Worm (Caenorhabditis elegans) whole organism, mixed stage, embryonic: ENCODE data around the gene F47B10.4.
A peak's percentile ranks its signal among the peaks of the same experiment; 100 is the strongest.

ENCODE experiments used
- blmp-1 ChIP-seq: fragments of 150-350 bp; optimal IDR thresholded peaks from 2 replicates; lab custom pipeline; 2014; ENCODE audit warnings: missing biosample characterization, missing genetic modification characterization
- ceh-39 ChIP-seq: fragments of 150-350 bp; optimal IDR thresholded peaks from 2 replicates; lab custom pipeline; 2014; ENCODE audit warnings: missing biosample characterization, missing genetic modification characterization
- ceh-43 ChIP-seq: fragments of 200-800 bp; sonication (Bioruptor generic); optimal IDR thresholded peaks from 2 replicates; lab custom pipeline; 2018; ENCODE audit warnings: mild to moderate bottlenecking, missing genetic modification characterization, moderate library complexity, missing compliant biosample characterization
- elt-3 ChIP-seq: fragments of 150-350 bp; optimal IDR thresholded peaks from 2 replicates; lab custom pipeline; 2014; ENCODE audit warnings: missing biosample characterization, missing genetic modification characterization
- lin-13 ChIP-seq: fragments of 150-350 bp; optimal IDR thresholded peaks from 2 replicates; lab custom pipeline; 2014; ENCODE audit warnings: missing biosample characterization, missing genetic modification characterization
- lsy-2 ChIP-seq: fragments of 150-350 bp; optimal IDR thresholded peaks from 2 replicates; lab custom pipeline; 2014; ENCODE audit warnings: missing biosample characterization, missing genetic modification characterization
- mep-1 ChIP-seq: fragments of 150-350 bp; optimal IDR thresholded peaks from 2 replicates; lab custom pipeline; 2017; ENCODE audit warnings: missing biosample characterization, missing genetic modification reagents, missing genetic modification characterization, inconsistent platforms
- nhr-12 ChIP-seq: fragments of 150-350 bp; optimal IDR thresholded peaks from 2 replicates; lab custom pipeline; 2014; ENCODE audit warnings: missing biosample characterization, missing genetic modification characterization
- nhr-2 ChIP-seq: fragments of 150-350 bp; optimal IDR thresholded peaks from 2 replicates; lab custom pipeline; 2014; ENCODE audit warnings: missing biosample characterization, missing genetic modification characterization
- nhr-28 ChIP-seq: fragments of 150-350 bp; optimal IDR thresholded peaks from 2 replicates; lab custom pipeline; 2014; ENCODE audit warnings: missing biosample characterization, missing genetic modification characterization
- pha-4 ChIP-seq: fragments of 150-350 bp; optimal IDR thresholded peaks from 2 replicates; lab custom pipeline; 2018; ENCODE audit warnings: missing biosample characterization, missing genetic modification reagents, missing genetic modification characterization
- snpc-4 ChIP-seq: fragments of 150-350 bp; optimal IDR thresholded peaks from 2 replicates; lab custom pipeline; 2014; ENCODE audit warnings: missing biosample characterization, missing genetic modification characterization
- unc-39 ChIP-seq: fragments of 150-350 bp; optimal IDR thresholded peaks from 2 replicates; lab custom pipeline; 2014; ENCODE audit warnings: missing biosample characterization, missing genetic modification characterization
- unc-62 ChIP-seq: fragments of 150-350 bp; optimal IDR thresholded peaks from 2 replicates; lab custom pipeline; 2014; ENCODE audit warnings: missing biosample characterization, missing genetic modification reagents, missing genetic modification characterization

DNA sequence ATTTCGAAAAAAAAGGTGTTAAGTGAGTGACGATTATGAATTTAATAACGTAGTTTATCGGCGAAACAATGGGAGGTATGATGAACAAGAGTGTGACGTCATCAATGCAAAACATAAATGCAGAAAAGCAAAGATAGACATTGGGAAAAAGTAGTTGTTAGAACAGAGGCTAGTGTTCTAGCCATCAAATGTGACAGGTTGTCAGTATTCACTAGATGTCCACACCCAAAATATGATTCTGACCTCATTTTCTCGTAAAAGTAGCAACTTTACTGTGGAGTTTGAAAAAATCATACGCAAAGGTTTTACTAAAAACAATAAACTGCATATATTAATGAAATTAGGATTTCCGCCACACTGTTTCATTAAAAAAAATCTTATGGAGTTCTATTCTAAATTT, 39.9 kb upstream of the F47B10.4 start:
- TF ChIP-seq pha-4 (tag; lab: Kevin White, UChicago), result no peak
- TF ChIP-seq elt-3 (tag; lab: Kevin White, UChicago), result no peak
- no peak for TF ChIP-seq nhr-28 (tag; lab: Kevin White, UChicago)
- TF ChIP-seq unc-62 (GFP tag; lab: Kevin White, UChicago), result peak; percentile 17
- no peak for TF ChIP-seq mep-1 (tag; lab: Kevin White, UChicago)
- no peak for TF ChIP-seq ceh-43 (GFP tag; lab: Kevin White, UChicago)
- TF ChIP-seq blmp-1 (tag; lab: Kevin White, UChicago), result no peak
- no peak for TF ChIP-seq lsy-2 (tag; lab: Kevin White, UChicago)
- TF ChIP-seq lin-13 (tag; lab: Kevin White, UChicago), result no peak
- TF ChIP-seq snpc-4 (tag; lab: Kevin White, UChicago), result no peak
- no peak for TF ChIP-seq nhr-12 (tag; lab: Kevin White, UChicago)
- no peak for TF ChIP-seq ceh-39 (tag; lab: Kevin White, UChicago)
- TF ChIP-seq unc-39 (tag; lab: Kevin White, UChicago), result no peak
- TF ChIP-seq nhr-2, result no peak
